Worm (Caenorhabditis elegans) whole organism, L4 larva: ENCODE measurements around the gene F14D2.19.
A peak's percentile ranks its signal among the peaks of the same experiment; 100 is the strongest.
"Not testable (repeated sequence)": the region's sequence is repeated elsewhere in the genome, so short reads cannot be mapped to it uniquely, and the experiment has no call there.

Experiments used
- T26A8.4 ChIP-seq: fragments of 200-800 bp; sonication (Bioruptor generic); IDR thresholded peaks from 2 replicates; pipeline ENCODE4 v1.3.6; 2022; ENCODE audit warnings: missing genetic modification characterization, missing compliant biosample characterization
- arid-1 ChIP-seq: fragments of 200-800 bp; sonication (Bioruptor generic); conservative IDR thresholded peaks from 2 replicates; pipeline ENCODE4 v1.3.6; 2022; ENCODE audit warnings: missing genetic modification reagents, missing genetic modification characterization, missing compliant biosample characterization
- attf-4 ChIP-seq: sonication (generic microtip); optimal IDR thresholded peaks from 3 replicates; lab custom pipeline; 2017; ENCODE audit warnings: missing biosample characterization, missing genetic modification characterization
- ceh-32 ChIP-seq: sonication (generic microtip); optimal IDR thresholded peaks from 2 replicates; lab custom pipeline; 2016; ENCODE audit warnings: mild to moderate bottlenecking, missing genetic modification characterization, missing compliant biosample characterization; ENCODE audit not compliant: poor library complexity
- fos-1 ChIP-seq: fragments of 150-350 bp; optimal IDR thresholded peaks from 2 replicates; lab custom pipeline; 2014; ENCODE audit warnings: missing biosample characterization, missing genetic modification characterization
- mdl-1 ChIP-seq, 2 experiments: fragments of 150-350 bp in 1 of 2; sonication (generic microtip) in 1 of 2; optimal IDR thresholded peaks; 2 replicates each; lab custom pipeline; 2014 to 2017; ENCODE audit warnings: missing biosample characterization in 2 of 2, missing genetic modification characterization in 2 of 2
- saeg-2 ChIP-seq: fragments of 200-800 bp; sonication (Bioruptor generic); IDR thresholded peaks from 2 replicates; pipeline ENCODE4 v1.3.6; 2022; ENCODE audit warnings: missing genetic modification reagents, missing genetic modification characterization, missing compliant biosample characterization
- snpc-4 ChIP-seq: fragments of 150-350 bp; optimal IDR thresholded peaks from 2 replicates; lab custom pipeline; 2014; ENCODE audit warnings: missing biosample characterization, missing genetic modification characterization
- unc-62 ChIP-seq, 3 experiments: fragments of 150-350 bp in 1 of 3; sonication (generic microtip); optimal IDR thresholded peaks in 2 of 3; peaks in 1 of 3; 1 replicate in 1 of 3; 2 replicates in 2 of 3; lab custom pipeline; 2014 to 2017; ENCODE audit warnings: missing biosample characterization in 3 of 3, missing genetic modification characterization in 3 of 3, missing genetic modification reagents in 3 of 3, missing genotype in 1 of 3
- zip-11 ChIP-seq: fragments of 200-800 bp; sonication (Bioruptor generic); IDR thresholded peaks from 2 replicates; pipeline ENCODE4 v1.3.6; 2022; ENCODE audit warnings: missing genetic modification characterization, missing compliant biosample characterization

The F14D2.19 gene

ce11 chrII:3290544-3290943, 46.4 kb downstream of the F14D2.19 start, which contains the start of gene F39E9.14:
Gene F39E9.14, minus strand, starts transcription at chrII:3290644.
- TF ChIP-seq zip-11, saeg-2, arid-1 (GFP tag; lab: Robert Waterston, UW): not testable (repeated sequence)

- TF ChIP-seq fos-1 (tag; lab: Kevin White, UChicago) (no peak), unc-62 (GFP tag; optimal IDR thresholded peaks at IDR 0.05 in 1 of 2; lab: Kevin White, UChicago) (peak in 1 of 2 experiments; percentile 46), unc-62 (tag; optimal IDR thresholded peaks at IDR 0.05; lab: Kevin White, UChicago) (no peak), snpc-4 (tag; lab: Kevin White, UChicago) (no peak), mdl-1 (tag; optimal IDR thresholded peaks at IDR 0.05; lab: Kevin White, UChicago) (no peak), attf-4 (tag; lab: Kevin White, UChicago) (no peak), T26A8.4 (no peak), ceh-32 (tag; lab: Kevin White, UChicago) (no peak)
Observed at ce11 chrII:3287073-3287472, 49.9 kb downstream of the F14D2.19 start, which contains the start of gene sri-63. Gene sri-63, plus strand, starts transcription at chrII:3287373.
